Worm (Caenorhabditis elegans) whole organism, L4 larva: ENCODE data around the gene F32E10.9.

Source experiments
- F37D6.2 ChIP-seq: sonication (generic microtip); optimal IDR thresholded peaks from 2 replicates; lab custom pipeline; 2016; ENCODE audit warnings: mild to moderate bottlenecking, missing genetic modification characterization, missing compliant biosample characterization
- F49E8.2 ChIP-seq: sonication (generic microtip); optimal IDR thresholded peaks from 2 replicates; lab custom pipeline; 2016; ENCODE audit warnings: missing compliant biosample characterization, mild to moderate bottlenecking, missing genetic modification characterization, borderline replicate concordance
- R02D3.7 ChIP-seq: fragments of 150-350 bp; sonication (generic microtip); optimal IDR thresholded peaks from 3 replicates; lab custom pipeline; 2014; ENCODE audit warnings: missing biosample characterization, missing genetic modification characterization
- T26A8.4 ChIP-seq: fragments of 200-800 bp; sonication (Bioruptor generic); IDR thresholded peaks from 2 replicates; pipeline ENCODE4 v1.3.6; 2022; ENCODE audit warnings: missing genetic modification characterization, missing compliant biosample characterization
- Y75B8A.6 ChIP-seq: fragments of 200-800 bp; sonication (Bioruptor generic); IDR thresholded peaks from 2 replicates; pipeline ENCODE4 v1.3.6; 2022; ENCODE audit warnings: missing genetic modification reagents, missing genetic modification characterization, missing compliant biosample characterization
- ZK337.2 ChIP-seq: fragments of 200-800 bp; sonication (Bioruptor generic); IDR thresholded peaks from 2 replicates; pipeline ENCODE4 v1.3.6; 2022; ENCODE audit warnings: missing genetic modification reagents, missing genetic modification characterization, missing compliant biosample characterization
- ZK546.5 ChIP-seq, 2 experiments: sonication (generic microtip); optimal IDR thresholded peaks; 2 replicates each; lab custom pipeline; 2017; ENCODE audit warnings: missing biosample characterization in 2 of 2, missing genetic modification characterization in 2 of 2
- aha-1 ChIP-seq: fragments of 150-350 bp; peaks from one replicate; lab custom pipeline; 2014; ENCODE audit warnings: missing biosample characterization, missing genetic modification characterization
- arid-1 ChIP-seq: fragments of 200-800 bp; sonication (Bioruptor generic); conservative IDR thresholded peaks from 2 replicates; pipeline ENCODE4 v1.3.6; 2022; ENCODE audit warnings: missing genetic modification reagents, missing genetic modification characterization, missing compliant biosample characterization
- ceh-32 ChIP-seq: sonication (generic microtip); optimal IDR thresholded peaks from 2 replicates; lab custom pipeline; 2016; ENCODE audit warnings: mild to moderate bottlenecking, missing genetic modification characterization, missing compliant biosample characterization; ENCODE audit not compliant: poor library complexity
- daf-12 ChIP-seq: fragments of 150-350 bp; optimal IDR thresholded peaks from 2 replicates; lab custom pipeline; 2014; ENCODE audit warnings: missing biosample characterization, missing genetic modification reagents, missing genetic modification characterization
- daf-16 ChIP-seq, 3 experiments: sonication (generic microtip); optimal IDR thresholded peaks; 2 replicates each; lab custom pipeline; 2016 to 2017; ENCODE audit warnings: missing genetic modification characterization in 3 of 3, missing genetic modification reagents in 3 of 3, mild to moderate bottlenecking in 2 of 3, missing compliant biosample characterization in 2 of 3, missing biosample characterization in 1 of 3, moderate library complexity in 1 of 3
- daf-19 ChIP-seq: fragments of 200-800 bp; sonication (Bioruptor generic); conservative IDR thresholded peaks from 2 replicates; pipeline ENCODE4 v1.3.6; 2022; ENCODE audit warnings: missing genetic modification characterization, missing compliant biosample characterization
- daf-8 ChIP-seq: fragments of 200-800 bp; sonication (Bioruptor generic); IDR thresholded peaks from 2 replicates; pipeline ENCODE4 v1.3.6; 2022; ENCODE audit warnings: missing genetic modification characterization, missing compliant biosample characterization
- dmd-6 ChIP-seq: fragments of 200-800 bp; sonication (Bioruptor generic); IDR thresholded peaks from 2 replicates; pipeline ENCODE4 v1.3.6; 2022; ENCODE audit warnings: missing genetic modification reagents, missing genetic modification characterization, missing compliant biosample characterization
- duxl-1 ChIP-seq: sonication (generic microtip); optimal IDR thresholded peaks from 2 replicates; lab custom pipeline; 2016; ENCODE audit warnings: mild to moderate bottlenecking, missing genetic modification characterization, moderate library complexity, missing compliant biosample characterization; ENCODE audit not compliant: poor library complexity
- dve-1 ChIP-seq: sonication (generic microtip); optimal IDR thresholded peaks from 2 replicates; lab custom pipeline; 2017; ENCODE audit warnings: antibody characterized with exemption, mild to moderate bottlenecking, missing genetic modification characterization, missing compliant biosample characterization; ENCODE audit not compliant: insufficient read depth
- fkh-10 ChIP-seq: fragments of 150-350 bp; optimal IDR thresholded peaks from 2 replicates; lab custom pipeline; 2014; ENCODE audit warnings: missing biosample characterization, missing genetic modification reagents, missing genetic modification characterization
- fos-1 ChIP-seq: fragments of 150-350 bp; optimal IDR thresholded peaks from 2 replicates; lab custom pipeline; 2014; ENCODE audit warnings: missing biosample characterization, missing genetic modification characterization
- hmg-1.1 ChIP-seq: fragments of 200-800 bp; sonication (Bioruptor generic); IDR thresholded peaks from 2 replicates; pipeline ENCODE4 v1.3.6; 2022; ENCODE audit warnings: missing genetic modification reagents, missing genetic modification characterization, missing compliant biosample characterization
- lim-7 ChIP-seq: fragments of 200-800 bp; sonication (Bioruptor generic); IDR thresholded peaks from 2 replicates; pipeline ENCODE4 v1.3.6; 2022; ENCODE audit warnings: missing genetic modification characterization, missing compliant biosample characterization
- lin-1 ChIP-seq: fragments of 200-800 bp; sonication (Bioruptor generic); IDR thresholded peaks from 2 replicates; pipeline ENCODE4 v1.3.6; 2022; ENCODE audit warnings: missing genetic modification reagents, missing genetic modification characterization, missing compliant biosample characterization
- lin-13 ChIP-seq: fragments of 150-350 bp; optimal IDR thresholded peaks from 2 replicates; lab custom pipeline; 2014; ENCODE audit warnings: missing biosample characterization, missing genetic modification reagents, missing genetic modification characterization
- lin-29 ChIP-seq: fragments of 200-800 bp; sonication (Bioruptor generic); IDR thresholded peaks from 2 replicates; pipeline ENCODE4 v1.3.6; 2022; ENCODE audit warnings: missing genetic modification reagents, missing genetic modification characterization, missing compliant biosample characterization
- lin-38 ChIP-seq: fragments of 200-800 bp; sonication (Bioruptor generic); IDR thresholded peaks from 2 replicates; pipeline ENCODE4 v1.3.6; 2022; ENCODE audit warnings: missing genetic modification reagents, missing genetic modification characterization, missing compliant biosample characterization
- lin-39 ChIP-seq: fragments of 150-350 bp; optimal IDR thresholded peaks from 2 replicates; lab custom pipeline; 2014; ENCODE audit warnings: missing biosample characterization, missing genetic modification reagents, missing genetic modification characterization
- madf-9 ChIP-seq: fragments of 200-800 bp; sonication (Bioruptor generic); conservative IDR thresholded peaks from 2 replicates; pipeline ENCODE4 v1.3.6; 2022; ENCODE audit warnings: missing genetic modification reagents, missing genetic modification characterization, missing compliant biosample characterization
- mdl-1 ChIP-seq, 2 experiments: fragments of 150-350 bp in 1 of 2; sonication (generic microtip) in 1 of 2; optimal IDR thresholded peaks; 2 replicates each; lab custom pipeline; 2014 to 2017; ENCODE audit warnings: missing biosample characterization in 2 of 2, missing genetic modification characterization in 2 of 2
- mxl-2 ChIP-seq: fragments of 200-800 bp; sonication (Bioruptor generic); conservative IDR thresholded peaks from 2 replicates; pipeline ENCODE4 v1.3.6; 2022; ENCODE audit warnings: missing genetic modification reagents, missing genetic modification characterization, missing compliant biosample characterization
- nhr-11 ChIP-seq: fragments of 150-350 bp; optimal IDR thresholded peaks from 2 replicates; lab custom pipeline; 2014; ENCODE audit warnings: missing biosample characterization, missing genetic modification characterization
- nhr-111 ChIP-seq: fragments of 200-800 bp; sonication (Bioruptor generic); optimal IDR thresholded peaks from 2 replicates; lab custom pipeline; 2018; ENCODE audit warnings: mild to moderate bottlenecking, missing genetic modification characterization, missing compliant biosample characterization
- nhr-237 ChIP-seq: sonication (generic microtip); optimal IDR thresholded peaks from 2 replicates; lab custom pipeline; 2017; ENCODE audit warnings: missing biosample characterization, missing genetic modification characterization
- nhr-41 ChIP-seq: fragments of 200-800 bp; sonication (Bioruptor generic); IDR thresholded peaks from 2 replicates; pipeline ENCODE4 v1.3.6; 2022; ENCODE audit warnings: missing genetic modification reagents, missing genetic modification characterization, missing compliant biosample characterization
- nhr-42 ChIP-seq: fragments of 200-800 bp; sonication (Bioruptor generic); IDR thresholded peaks from 2 replicates; pipeline ENCODE4 v1.3.6; 2022; ENCODE audit warnings: missing genetic modification characterization, missing compliant biosample characterization
- nhr-6 ChIP-seq: fragments of 150-350 bp; optimal IDR thresholded peaks from 2 replicates; lab custom pipeline; 2014; ENCODE audit warnings: missing biosample characterization, missing genetic modification characterization
- pqm-1 ChIP-seq: sonication (generic microtip); optimal IDR thresholded peaks from 2 replicates; lab custom pipeline; 2017; ENCODE audit warnings: missing biosample characterization, missing genetic modification characterization
- sdz-12 ChIP-seq: fragments of 200-800 bp; sonication (Bioruptor generic); optimal IDR thresholded peaks from 2 replicates; lab custom pipeline; 2018; ENCODE audit warnings: mild to moderate bottlenecking, missing genetic modification characterization, missing compliant biosample characterization
- skn-1 ChIP-seq: fragments of 150-350 bp; optimal IDR thresholded peaks from 2 replicates; lab custom pipeline; 2014; ENCODE audit warnings: missing biosample characterization, missing genetic modification characterization
- spr-3 ChIP-seq: fragments of 200-800 bp; sonication (Bioruptor generic); optimal IDR thresholded peaks from 2 replicates; lab custom pipeline; 2018; ENCODE audit warnings: mild to moderate bottlenecking, missing genetic modification characterization, missing compliant biosample characterization
- tag-97 ChIP-seq: fragments of 200-800 bp; sonication (Bioruptor generic); IDR thresholded peaks from 2 replicates; pipeline ENCODE4 v1.3.6; 2022; ENCODE audit warnings: missing genetic modification characterization, missing compliant biosample characterization
- tra-1 ChIP-seq: fragments of 200-800 bp; sonication (Bioruptor generic); IDR thresholded peaks from 2 replicates; pipeline ENCODE4 v1.3.6; 2022; ENCODE audit warnings: missing genetic modification reagents, missing genetic modification characterization, missing compliant biosample characterization
- unc-130 ChIP-seq: sonication (generic microtip); optimal IDR thresholded peaks from 2 replicates; lab custom pipeline; 2016; ENCODE audit warnings: missing genetic modification reagents, missing genetic modification characterization, missing compliant biosample characterization
- unc-39 ChIP-seq: sonication (generic microtip); optimal IDR thresholded peaks from 2 replicates; lab custom pipeline; 2017; ENCODE audit warnings: missing biosample characterization, missing genetic modification characterization
- unc-62 ChIP-seq, 3 experiments: fragments of 150-350 bp in 1 of 3; sonication (generic microtip); optimal IDR thresholded peaks in 2 of 3; peaks in 1 of 3; 1 replicate in 1 of 3; 2 replicates in 2 of 3; lab custom pipeline; 2014 to 2017; ENCODE audit warnings: missing biosample characterization in 3 of 3, missing genetic modification characterization in 3 of 3, missing genetic modification reagents in 3 of 3, missing genotype in 1 of 3
- zag-1 ChIP-seq: fragments of 150-350 bp; optimal IDR thresholded peaks from 2 replicates; lab custom pipeline; 2014; ENCODE audit warnings: missing biosample characterization, missing genetic modification characterization
- zfp-2 ChIP-seq: sonication (generic microtip); optimal IDR thresholded peaks from 2 replicates; lab custom pipeline; 2016; ENCODE audit warnings: mild to moderate bottlenecking, missing genetic modification characterization, missing compliant biosample characterization
- ztf-11 ChIP-seq: fragments of 150-350 bp; optimal IDR thresholded peaks from 2 replicates; lab custom pipeline; 2014; ENCODE audit warnings: missing biosample characterization, missing genetic modification characterization

Gene F32E10.9

ce11 chrIV:7585273-7585882 lies 21.6 kb upstream of the F32E10.9 start:
- TF ChIP-seq aha-1 (tag; lab: Kevin White, UChicago) (peak; percentile 86), hmg-1.1 (GFP tag; lab: Robert Waterston, UW) (peak; percentile 39; the same call in 1 of the 2 replicates), nhr-41 (GFP tag; lab: Robert Waterston, UW) (no peak), ZK337.2 (GFP tag; lab: Robert Waterston, UW) (no peak), unc-62 (GFP tag; optimal IDR thresholded peaks at IDR 0.05 in 1 of 2; lab: Kevin White, UChicago) (no peak), unc-62 (tag; optimal IDR thresholded peaks at IDR 0.05; lab: Kevin White, UChicago) (no peak), zag-1 (tag; lab: Kevin White, UChicago) (no peak)
- TF ChIP-seq, all 104 proteins: peak for 2

ce11 chrIV:7580062-7580614 lies 16.4 kb upstream of the F32E10.9 start, which contains the start of the genes cec-5 and nol-10:
Gene cec-5, minus strand, starts transcription at chrIV:7580112.
Gene nol-10, plus strand, starts transcription at chrIV:7580597.
- TF ChIP-seq lin-38 (GFP tag; lab: Robert Waterston, UW) (peak; percentile 84), lin-39 (no peak), ztf-11 (no peak), daf-16 (GFP tag; optimal IDR thresholded peaks at IDR 0.05; lab: Kevin White, UChicago) (peak in 1 of 2 experiments; percentile 24), daf-16 (tag; optimal IDR thresholded peaks at IDR 0.05; lab: Kevin White, UChicago) (peak; percentile 76), lin-1 (GFP tag; lab: Robert Waterston, UW) (no peak), madf-9 (no peak), spr-3 (GFP tag; lab: Kevin White, UChicago) (no peak), tag-97 (GFP tag; lab: Robert Waterston, UW) (no peak), ZK337.2 (GFP tag; lab: Robert Waterston, UW) (no peak), dve-1 (tag; lab: Kevin White, UChicago) (peak; percentile 91), lin-13 (GFP tag; lab: Kevin White, UChicago) (peak; percentile 91), skn-1 (tag; lab: Kevin White, UChicago) (no peak), lin-29 (GFP tag; lab: Robert Waterston, UW) (no peak), ZK546.5 (tag; optimal IDR thresholded peaks at IDR 0.05; lab: Kevin White, UChicago) (no peak), nhr-111 (no peak), dmd-6 (GFP tag; lab: Robert Waterston, UW) (no peak), duxl-1 (tag; lab: Kevin White, UChicago) (peak; percentile 62), unc-39 (no peak), Y75B8A.6 (GFP tag; lab: Robert Waterston, UW) (no peak), fos-1 (no peak), lim-7 (GFP tag; lab: Robert Waterston, UW) (no peak), aha-1 (tag; lab: Kevin White, UChicago) (peak; percentile 98), F49E8.2 (peak; percentile 47), nhr-41 (GFP tag; lab: Robert Waterston, UW) (no peak), mdl-1 (tag; optimal IDR thresholded peaks at IDR 0.05; lab: Kevin White, UChicago) (peak in 1 of 2 experiments; percentile 74), tra-1 (GFP tag; lab: Robert Waterston, UW) (no peak), sdz-12 (no peak), zfp-2 (no peak), daf-19 (GFP tag; lab: Robert Waterston, UW) (no peak), ceh-32 (tag; lab: Kevin White, UChicago) (no peak), arid-1 (GFP tag; lab: Robert Waterston, UW) (peak; percentile 84), nhr-6 (tag; lab: Kevin White, UChicago) (peak; percentile 51), nhr-11 (tag; lab: Kevin White, UChicago) (peak; percentile 12), unc-130 (GFP tag; lab: Kevin White, UChicago) (peak; percentile 91), pqm-1 (no peak), T26A8.4 (no peak; the same call in 1 of the 2 replicates), hmg-1.1 (GFP tag; lab: Robert Waterston, UW) (peak; percentile 82), fkh-10 (peak; percentile 34), R02D3.7 (tag; lab: Kevin White, UChicago) (no peak), mxl-2 (no peak), F37D6.2 (peak; percentile 64), nhr-42 (no peak), daf-8 (GFP tag; lab: Robert Waterston, UW) (no peak), daf-12 (no peak), nhr-237 (tag; lab: Kevin White, UChicago) (no peak)
